Fruit fly (Drosophila melanogaster): Measurements from ENCODE around the gene CG16995.

DNA sequence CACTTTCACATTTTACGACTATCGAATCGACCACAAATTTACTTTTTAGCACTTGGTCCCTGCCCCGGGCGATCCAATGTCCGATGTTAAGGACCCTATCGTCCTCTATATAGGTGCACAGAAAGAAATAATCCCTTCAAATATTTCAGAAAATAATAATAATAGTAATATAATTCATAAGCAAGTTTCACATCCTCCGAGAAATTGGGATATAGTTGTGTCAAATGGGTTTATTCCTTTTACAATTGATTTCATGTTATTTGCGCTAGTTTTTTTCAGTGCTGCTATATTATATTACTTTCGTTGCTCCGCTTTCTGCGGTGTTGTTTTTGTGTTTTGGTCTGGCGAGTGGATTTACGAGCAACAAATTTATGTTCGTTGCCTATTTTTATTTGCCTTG lies 40.7 kb downstream of the CG16995 start:
- TF ChIP-seq CG14655 (GFP tag; optimal IDR thresholded peaks at IDR 0.05) (no peak), CG10348 (GFP tag; IDR thresholded peaks at IDR 0.05) (no peak), CG15710 (tag; optimal IDR thresholded peaks at IDR 0.05) (no peak), rn (GFP tag; IDR thresholded peaks at IDR 0.05) (no peak), Pif1B (GFP tag; optimal IDR thresholded peaks at IDR 0.05) (no peak)

All from whole organism, pupa.